Worm (Caenorhabditis elegans): ENCODE results near the gene str-82.
A peak's percentile ranks its signal among the peaks of the same experiment; 100 is the strongest.

Gene str-82

ce11 chrV:4021776-4022175 lies 47.3 kb downstream of the str-82 start, which contains the start of gene K09D9.14:
K09D9.14 (minus strand) TSS chrV:4021876.
- TF ChIP-seq lir-1 (GFP tag; conservative IDR thresholded peaks at IDR 0.05) (no peak), K11D2.4 (GFP tag; IDR thresholded peaks at IDR 0.05) (no peak), aptf-3 (GFP tag; IDR thresholded peaks at IDR 0.05) (no peak), madf-6 (GFP tag; IDR thresholded peaks at IDR 0.05) (no peak), aptf-2 (GFP tag; conservative IDR thresholded peaks at IDR 0.05) (no peak), T26A5.8 (tag; optimal IDR thresholded peaks at IDR 0.05) (no peak), mes-4 (tag; optimal IDR thresholded peaks at IDR 0.05) (no peak), hmg-20 (GFP tag; IDR thresholded peaks at IDR 0.05) (no peak), C06A6.2 (GFP tag; conservative IDR thresholded peaks at IDR 0.05) (no peak), snpc-4 (GFP tag; optimal IDR thresholded peaks at IDR 0.05) (no peak), snpc-4 (tag; optimal IDR thresholded peaks at IDR 0.05) (no peak), cebp-1 (GFP tag; IDR thresholded peaks at IDR 0.05) (no peak), cebp-1 (tag; optimal IDR thresholded peaks at IDR 0.05) (no peak), lsl-1 (GFP tag; optimal IDR thresholded peaks at IDR 0.05) (no peak), Y95B8A.8 (GFP tag; IDR thresholded peaks at IDR 0.05) (no peak), ZK185.1 (tag; optimal IDR thresholded peaks at IDR 0.05; ENCODE audit: poor library complexity, severe bottlenecking) (no peak), mxl-1 (tag; optimal IDR thresholded peaks at IDR 0.05) (no peak), ztf-3 (GFP tag; optimal IDR thresholded peaks at IDR 0.05) (no peak), repo-1 (tag; optimal IDR thresholded peaks at IDR 0.05) (no peak), akir-1 (GFP tag; optimal IDR thresholded peaks at IDR 0.05) (no peak), Y67H2A.10 (GFP tag; conservative IDR thresholded peaks at IDR 0.05) (no peak), nfya-2 (GFP tag; IDR thresholded peaks at IDR 0.05) (no peak)

- no peak for TF ChIP-seq madf-8 (GFP tag; conservative IDR thresholded peaks at IDR 0.05)
- TF ChIP-seq lin-40 (tag; optimal IDR thresholded peaks at IDR 0.05), result no peak
- TF ChIP-seq rcor-1 (GFP tag; IDR thresholded peaks at IDR 0.05), result no peak
- no peak for TF ChIP-seq attf-3 (GFP tag; conservative IDR thresholded peaks at IDR 0.05)
- no peak for TF ChIP-seq B0261.1 (tag; optimal IDR thresholded peaks at IDR 0.05)
- TF ChIP-seq Y79H2A.3 (GFP tag; conservative IDR thresholded peaks at IDR 0.05), result no peak
- TF ChIP-seq atf-7 (tag; optimal IDR thresholded peaks at IDR 0.05), result no peak
- no peak for TF ChIP-seq lsy-27 (tag; optimal IDR thresholded peaks at IDR 0.05; ENCODE audit: borderline replicate concordance, insufficient read depth)
- TF ChIP-seq K12H6.12 (tag; optimal IDR thresholded peaks at IDR 0.05), result no peak
- TF ChIP-seq ztf-3 (GFP tag; optimal IDR thresholded peaks at IDR 0.05), result no peak
- TF ChIP-seq hsf-1 (GFP tag; IDR thresholded peaks at IDR 0.05), result no peak
- TF ChIP-seq C06A6.2 (GFP tag; conservative IDR thresholded peaks at IDR 0.05), result no peak
- no peak for TF ChIP-seq bed-2 (GFP tag; IDR thresholded peaks at IDR 0.05)
- no peak for TF ChIP-seq chd-7 (tag; optimal IDR thresholded peaks at IDR 0.05)
- no peak for TF ChIP-seq F33H1.4 (GFP tag; IDR thresholded peaks at IDR 0.05)
Observed at ce11 chrV:4022309-4022708, 47.8 kb downstream of the str-82 start, which contains the start of gene cyp-35A3. cyp-35A3 (plus strand) TSS chrV:4022609.

ce11 chrV:4024777-4025176 lies 50.3 kb downstream of the str-82 start, which contains the start of gene K09D9.1:
K09D9.1 (plus strand) TSS chrV:4025047.
- TF ChIP-seq pha-4 (tag; optimal IDR thresholded peaks at IDR 0.05), result peak; percentile 63
- peak; percentile 97 for TF ChIP-seq unc-62 (GFP tag; optimal IDR thresholded peaks at IDR 0.05)
- TF ChIP-seq cebp-1 (GFP tag; IDR thresholded peaks at IDR 0.05), result peak; percentile 93
- TF ChIP-seq cebp-1 (tag; optimal IDR thresholded peaks at IDR 0.05), result peak; percentile 95
- peak; percentile 57 for TF ChIP-seq ztf-22 (GFP tag; optimal IDR thresholded peaks at IDR 0.05)
- TF ChIP-seq hmg-1.2 (GFP tag; IDR thresholded peaks at IDR 0.05), result no peak
- no peak for TF ChIP-seq nfyb-1 (GFP tag; IDR thresholded peaks at IDR 0.05)
- TF ChIP-seq let-607 (tag; optimal IDR thresholded peaks at IDR 0.05), result peak in 1 of 2 experiments; percentile 29
- TF ChIP-seq attf-5 (GFP tag; optimal IDR thresholded peaks at IDR 0.05), result peak; percentile 19
- peak; percentile 53; the same call in 1 of the 2 replicates for TF ChIP-seq dox-1 (GFP tag; IDR thresholded peaks at IDR 0.05)
- no peak for TF ChIP-seq lin-54 (GFP tag; optimal IDR thresholded peaks at IDR 0.05)
- peak; percentile 2 for TF ChIP-seq ets-4 (GFP tag; optimal IDR thresholded peaks at IDR 0.05)
- peak; percentile 79 for TF ChIP-seq atf-7 (tag; optimal IDR thresholded peaks at IDR 0.05)
- TF ChIP-seq ZK185.1 (tag; optimal IDR thresholded peaks at IDR 0.05; ENCODE audit: poor library complexity, severe bottlenecking), result peak; percentile 31
- TF ChIP-seq dpff-1 (tag; optimal IDR thresholded peaks at IDR 0.05), result no peak
- TF ChIP-seq nhr-80 (tag; optimal IDR thresholded peaks at IDR 0.05), result peak; percentile 93

Measured in whole organism, young adult.